Worm (Caenorhabditis elegans) whole organism, L2 larva: Measurements from ENCODE around the gene R05G6.5.

Source experiments
- C34F6.9 ChIP-seq: fragments of 150-350 bp; optimal IDR thresholded peaks from 2 replicates; lab custom pipeline; 2014; ENCODE audit warnings: missing biosample characterization, missing genetic modification characterization
- F13H6.1 ChIP-seq: sonication (generic microtip); optimal IDR thresholded peaks from 2 replicates; lab custom pipeline; 2016; ENCODE audit warnings: missing genetic modification characterization, missing compliant biosample characterization
- R02D3.7 ChIP-seq: fragments of 150-350 bp; optimal IDR thresholded peaks from 2 replicates; lab custom pipeline; 2014; ENCODE audit warnings: missing biosample characterization, missing genetic modification characterization
- Y55F3AM.14 ChIP-seq: fragments of 200-800 bp; sonication (Bioruptor generic); optimal IDR thresholded peaks from 2 replicates; lab custom pipeline; 2018; ENCODE audit warnings: mild to moderate bottlenecking, missing genetic modification characterization, missing compliant biosample characterization
- ZK546.5 ChIP-seq: sonication (generic microtip); optimal IDR thresholded peaks from 2 replicates; lab custom pipeline; 2017; ENCODE audit warnings: missing biosample characterization, missing genetic modification characterization
- alr-1 ChIP-seq: fragments of 150-350 bp; optimal IDR thresholded peaks from 2 replicates; lab custom pipeline; 2014; ENCODE audit warnings: missing biosample characterization, missing genetic modification characterization
- aly-2 ChIP-seq: fragments of 150-350 bp; optimal IDR thresholded peaks from 2 replicates; lab custom pipeline; 2014; ENCODE audit warnings: missing biosample characterization, missing genetic modification characterization
- ama-1 ChIP-seq: fragments of 150-350 bp; optimal IDR thresholded peaks from 2 replicates; lab custom pipeline; 2018; ENCODE audit warnings: inconsistent platforms
- blmp-1 ChIP-seq: sonication (generic microtip); optimal IDR thresholded peaks from 2 replicates; lab custom pipeline; 2017; ENCODE audit warnings: missing genetic modification characterization, mild to moderate bottlenecking, missing compliant biosample characterization, antibody characterized with exemption, moderate library complexity; ENCODE audit not compliant: insufficient read depth
- ceh-16 ChIP-seq: fragments of 150-350 bp; optimal IDR thresholded peaks from 2 replicates; lab custom pipeline; 2014; ENCODE audit warnings: missing biosample characterization, missing genetic modification characterization
- ceh-82 ChIP-seq: fragments of 150-350 bp; optimal IDR thresholded peaks from 2 replicates; lab custom pipeline; 2014; ENCODE audit warnings: missing biosample characterization, missing genetic modification characterization
- crh-2 ChIP-seq: sonication (generic microtip); optimal IDR thresholded peaks from 2 replicates; lab custom pipeline; 2017; ENCODE audit warnings: missing biosample characterization, missing genetic modification characterization
- elt-3 ChIP-seq: sonication (generic microtip); optimal IDR thresholded peaks from 2 replicates; lab custom pipeline; 2017; ENCODE audit warnings: missing biosample characterization, missing genetic modification characterization
- fos-1 ChIP-seq: fragments of 150-350 bp; optimal IDR thresholded peaks from 2 replicates; lab custom pipeline; 2014; ENCODE audit warnings: missing biosample characterization, missing genetic modification characterization
- lin-11 ChIP-seq: fragments of 150-350 bp; sonication (generic microtip); optimal IDR thresholded peaks from 2 replicates; lab custom pipeline; 2014; ENCODE audit warnings: missing biosample characterization, missing genetic modification characterization, inconsistent platforms, mixed read lengths
- lin-39 ChIP-seq: fragments of 150-350 bp; optimal IDR thresholded peaks from 2 replicates; lab custom pipeline; 2014; ENCODE audit warnings: missing biosample characterization, missing genetic modification reagents, missing genetic modification characterization
- lsy-2 ChIP-seq, 2 experiments: fragments of 150-350 bp in 1 of 2; sonication (generic microtip) in 1 of 2; optimal IDR thresholded peaks; 2 replicates each; lab custom pipeline; 2014 to 2017; ENCODE audit warnings: missing biosample characterization in 2 of 2, missing genetic modification characterization in 2 of 2
- mab-5 ChIP-seq: fragments of 150-350 bp; optimal IDR thresholded peaks from 2 replicates; lab custom pipeline; 2014; ENCODE audit warnings: missing biosample characterization, missing genetic modification characterization
- mbf-1 ChIP-seq: sonication (generic microtip); optimal IDR thresholded peaks from 2 replicates; lab custom pipeline; 2017; ENCODE audit warnings: missing biosample characterization, missing genetic modification characterization
- mdl-1 ChIP-seq, 2 experiments: fragments of 150-350 bp in 1 of 2; sonication (generic microtip) in 1 of 2; optimal IDR thresholded peaks; 2 replicates each; lab custom pipeline; 2017; ENCODE audit warnings: missing biosample characterization in 2 of 2, missing genetic modification characterization in 2 of 2
- nhr-10 ChIP-seq: sonication (generic microtip); optimal IDR thresholded peaks from 2 replicates; lab custom pipeline; 2017; ENCODE audit warnings: missing biosample characterization, missing genetic modification characterization
- nhr-11 ChIP-seq: fragments of 150-350 bp; optimal IDR thresholded peaks from 2 replicates; lab custom pipeline; 2014; ENCODE audit warnings: missing biosample characterization, missing genetic modification characterization
- nhr-12 ChIP-seq: fragments of 150-350 bp; optimal IDR thresholded peaks from 2 replicates; lab custom pipeline; 2014; ENCODE audit warnings: missing biosample characterization, missing genetic modification characterization
- nhr-129 ChIP-seq: fragments of 150-350 bp; optimal IDR thresholded peaks from 2 replicates; lab custom pipeline; 2014; ENCODE audit warnings: missing biosample characterization, missing genetic modification characterization
- nhr-21 ChIP-seq: fragments of 150-350 bp; optimal IDR thresholded peaks from 2 replicates; lab custom pipeline; 2014; ENCODE audit warnings: missing biosample characterization, missing genetic modification characterization
- nhr-25 ChIP-seq: fragments of 150-350 bp; sonication (generic microtip); optimal IDR thresholded peaks from 3 replicates; lab custom pipeline; 2014; ENCODE audit warnings: missing biosample characterization, missing genetic modification characterization
- nhr-77 ChIP-seq: fragments of 150-350 bp; optimal IDR thresholded peaks from 2 replicates; lab custom pipeline; 2014; ENCODE audit warnings: missing biosample characterization, missing genetic modification characterization
- sem-4 ChIP-seq: fragments of 150-350 bp; optimal IDR thresholded peaks from 2 replicates; lab custom pipeline; 2014; ENCODE audit warnings: missing biosample characterization, missing genetic modification reagents, missing genetic modification characterization
- sma-9 ChIP-seq, 2 experiments: fragments of 150-350 bp in 1 of 2; sonication (generic microtip) in 1 of 2; optimal IDR thresholded peaks; 2 replicates each; lab custom pipeline; 2014 to 2016; ENCODE audit warnings: missing genetic modification characterization in 2 of 2, mild to moderate bottlenecking in 1 of 2, missing biosample characterization in 1 of 2, missing compliant biosample characterization in 1 of 2, missing genetic modification reagents in 1 of 2, moderate library complexity in 1 of 2
- snpc-4 ChIP-seq: fragments of 150-350 bp; optimal IDR thresholded peaks from 2 replicates; lab custom pipeline; 2014; ENCODE audit warnings: missing biosample characterization, missing genetic modification characterization
- unc-39 ChIP-seq: fragments of 150-350 bp; optimal IDR thresholded peaks from 2 replicates; lab custom pipeline; 2014; ENCODE audit warnings: missing biosample characterization, missing genetic modification characterization
- ztf-11 ChIP-seq: sonication (generic microtip); optimal IDR thresholded peaks from 2 replicates; lab custom pipeline; 2017; ENCODE audit warnings: missing biosample characterization, missing genetic modification characterization
- ztf-4 ChIP-seq: fragments of 150-350 bp; optimal IDR thresholded peaks from 2 replicates; lab custom pipeline; 2014; ENCODE audit warnings: missing biosample characterization, missing genetic modification characterization

Gene R05G6.5

DNA sequence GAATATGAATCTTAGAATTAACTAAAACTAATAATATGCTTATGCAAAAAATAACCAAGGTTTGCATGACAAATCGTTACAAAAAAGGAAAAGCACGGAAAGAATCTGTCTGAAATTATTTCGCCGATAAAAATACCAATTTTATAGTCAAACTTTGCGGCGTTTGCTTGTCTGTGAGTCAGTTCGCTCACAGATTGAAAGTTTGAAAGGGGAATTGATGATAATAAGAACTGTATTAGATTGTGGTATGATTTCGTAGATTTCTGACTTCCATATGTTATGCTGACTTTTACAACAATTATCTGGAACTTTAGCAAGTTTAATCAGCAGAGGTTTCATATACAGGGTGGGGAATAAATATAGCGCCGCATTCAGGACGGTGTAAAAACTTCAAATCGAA lies 47.9 kb upstream of the R05G6.5 start, which contains the start of gene F13B6.2:
Gene F13B6.2 (minus strand): TSS at position 101 of the 400 bp plus-strand sequence.
- TF ChIP-seq nhr-11 (tag; lab: Kevin White, UChicago) (no peak), fos-1 (peak; percentile 34)

DNA sequence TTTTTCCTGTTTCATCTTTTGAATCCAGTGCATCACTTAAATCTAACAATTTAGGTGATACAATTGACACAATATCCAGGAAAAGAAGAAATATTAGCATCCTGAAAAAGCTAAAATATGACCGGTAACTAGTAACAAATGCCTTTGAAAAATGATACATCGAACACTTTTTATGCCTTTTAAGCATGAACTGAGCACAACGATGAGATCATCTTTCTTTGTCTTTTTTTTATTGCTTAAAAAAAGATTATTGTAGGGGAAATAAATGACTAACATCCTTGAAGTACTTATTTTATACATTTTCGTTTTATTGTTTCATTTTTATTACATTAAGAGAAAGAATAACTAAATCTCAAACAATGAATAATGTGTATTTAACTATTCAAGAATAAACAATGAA lies 42.3 kb upstream of the R05G6.5 start, which contains the start of gene F13B6.3:
Gene F13B6.3 (minus strand): TSS at position 101 of the 400 bp plus-strand sequence.
- no peak for TF ChIP-seq blmp-1

ce11 chrIV:7467170-7467569 lies 41.0 kb upstream of the R05G6.5 start:
- TF ChIP-seq aly-2 (tag; lab: Kevin White, UChicago), result no peak
- TF ChIP-seq elt-3 (tag; lab: Kevin White, UChicago), result no peak
- no peak for TF ChIP-seq ztf-11 (tag; lab: Kevin White, UChicago)
- no peak for TF ChIP-seq Y55F3AM.14 (GFP tag; lab: Kevin White, UChicago)
- peak; percentile 12 for TF ChIP-seq fos-1

- TF ChIP-seq fos-1 (peak; percentile 62), ama-1 (lab: Kevin White, UChicago) (no peak)
Measured at ce11 chrIV:7468638-7469037, 39.5 kb upstream of the R05G6.5 start.

DNA sequence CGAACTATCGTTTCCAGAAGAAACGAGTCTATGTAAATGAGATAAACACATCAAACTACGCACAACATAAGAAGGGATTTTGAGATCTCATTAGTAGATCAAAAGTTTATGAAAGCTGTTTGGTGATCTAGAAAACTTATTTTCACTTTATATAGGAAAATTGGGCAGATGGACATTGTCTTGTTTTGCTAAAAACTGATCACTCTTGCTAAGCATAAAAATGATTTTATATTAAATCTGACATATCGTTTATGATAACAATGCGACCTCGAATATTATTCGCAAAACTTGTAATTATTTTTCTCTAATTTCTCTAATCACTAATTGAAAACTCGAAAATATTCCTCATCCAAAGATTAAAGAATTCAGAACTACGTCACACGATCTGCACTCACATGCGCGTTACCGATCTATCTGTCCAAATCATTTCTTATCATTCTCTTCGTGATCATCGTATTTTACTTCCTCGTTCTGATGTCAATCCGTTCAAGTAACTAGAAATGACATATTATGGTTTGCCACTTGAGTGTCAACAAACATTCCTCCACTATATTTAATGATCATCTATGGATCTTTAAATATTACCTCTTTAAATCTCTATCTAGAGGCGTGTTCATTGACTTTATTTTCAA lies 38.3 kb upstream of the R05G6.5 start, which contains the start of gene F55G1.7:
Gene F55G1.7 (minus strand): TSS at position 51 of the 632 bp plus-strand sequence.
- TF ChIP-seq sma-9 (GFP tag; optimal IDR thresholded peaks at IDR 0.05; lab: Kevin White, UChicago) (peak; percentile 47), sma-9 (tag; optimal IDR thresholded peaks at IDR 0.05; lab: Kevin White, UChicago) (no peak), lin-39 (no peak)

DNA sequence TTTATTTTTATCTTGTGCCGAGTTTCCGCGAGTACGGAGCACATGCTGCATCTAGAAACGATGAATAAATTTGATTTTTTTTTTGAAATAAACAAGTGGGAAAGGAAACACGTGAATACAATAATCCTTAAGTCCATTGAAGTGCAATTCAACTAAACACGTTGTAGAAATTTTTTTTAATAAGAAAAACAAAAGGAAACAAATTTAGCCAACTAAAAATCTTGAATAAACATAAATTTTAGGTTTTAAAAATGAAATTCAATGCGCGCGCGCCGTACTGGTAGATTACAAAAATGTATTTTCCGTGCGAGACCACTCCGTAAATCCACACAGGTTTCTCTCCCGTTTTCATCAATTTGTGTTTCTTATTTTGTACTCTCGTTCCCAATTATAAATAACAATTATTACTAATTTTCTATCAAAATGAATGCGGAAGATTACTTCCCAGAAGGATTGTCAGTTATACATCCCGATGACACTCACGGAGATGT lies 35.0 kb upstream of the R05G6.5 start, which contains the start of the genes plk-3 and F55G1.6:
Gene plk-3 (minus strand): TSS at position 51 of the 491 bp plus-strand sequence.
Gene F55G1.6 (plus strand): TSS at position 359 of the 491 bp plus-strand sequence.
- no peak for TF ChIP-seq unc-39 (tag; lab: Kevin White, UChicago)
- no peak for TF ChIP-seq lin-11 (tag; lab: Kevin White, UChicago)
- no peak for TF ChIP-seq mdl-1 (tag; optimal IDR thresholded peaks at IDR 0.05; lab: Kevin White, UChicago)
- TF ChIP-seq ceh-16 (tag; lab: Kevin White, UChicago), result no peak
- no peak for TF ChIP-seq ceh-82 (tag; lab: Kevin White, UChicago)
- no peak for TF ChIP-seq Y55F3AM.14 (GFP tag; lab: Kevin White, UChicago)
- TF ChIP-seq ama-1 (lab: Kevin White, UChicago), result no peak
- TF ChIP-seq sma-9 (GFP tag; optimal IDR thresholded peaks at IDR 0.05; lab: Kevin White, UChicago), result no peak
- no peak for TF ChIP-seq sma-9 (tag; optimal IDR thresholded peaks at IDR 0.05; lab: Kevin White, UChicago)
- TF ChIP-seq nhr-21 (tag; lab: Kevin White, UChicago), result no peak
- no peak for TF ChIP-seq mab-5 (tag; lab: Kevin White, UChicago)
- no peak for TF ChIP-seq C34F6.9
- TF ChIP-seq elt-3 (tag; lab: Kevin White, UChicago), result no peak
- no peak for TF ChIP-seq ztf-11 (tag; lab: Kevin White, UChicago)
- no peak for TF ChIP-seq aly-2 (tag; lab: Kevin White, UChicago)
- TF ChIP-seq ZK546.5, result no peak
- no peak for TF ChIP-seq sem-4 (tag; lab: Kevin White, UChicago)
- no peak for TF ChIP-seq snpc-4 (tag; lab: Kevin White, UChicago)
- no peak for TF ChIP-seq alr-1 (tag; lab: Kevin White, UChicago)
- no peak for TF ChIP-seq nhr-10 (tag; lab: Kevin White, UChicago)

ce11 chrIV:7474826-7475225 lies 33.3 kb upstream of the R05G6.5 start, which contains the start of gene slc-25A18.2:
slc-25A18.2 (plus strand) TSS chrIV:7475041.
- TF ChIP-seq mbf-1 (tag; lab: Kevin White, UChicago) (no peak), lsy-2 (tag; optimal IDR thresholded peaks at IDR 0.05; lab: Kevin White, UChicago) (no peak), mab-5 (tag; lab: Kevin White, UChicago) (no peak), ceh-16 (tag; lab: Kevin White, UChicago) (no peak), ztf-11 (tag; lab: Kevin White, UChicago) (no peak), F13H6.1 (tag; lab: Kevin White, UChicago) (no peak), nhr-12 (no peak), fos-1 (no peak), R02D3.7 (tag; lab: Kevin White, UChicago) (no peak), nhr-25 (tag; lab: Kevin White, UChicago) (no peak), crh-2 (tag; lab: Kevin White, UChicago) (no peak), nhr-129 (tag; lab: Kevin White, UChicago) (no peak), blmp-1 (no peak), nhr-77 (tag; lab: Kevin White, UChicago) (no peak), Y55F3AM.14 (GFP tag; lab: Kevin White, UChicago) (no peak), ztf-4 (no peak), nhr-10 (tag; lab: Kevin White, UChicago) (no peak)
